Worm (Caenorhabditis elegans) whole organism, L3 larva: ENCODE measurements around the gene rps-30.

Experiments used
- egl-27 ChIP-seq: sonication (generic microtip); optimal IDR thresholded peaks from 4 replicates; lab custom pipeline; 2017; ENCODE audit warnings: missing biosample characterization, missing genetic modification reagents, missing genetic modification characterization
- elt-1 ChIP-seq: fragments of 150-350 bp; optimal IDR thresholded peaks from 2 replicates; lab custom pipeline; 2014; ENCODE audit warnings: missing biosample characterization, missing genetic modification characterization
- elt-2 ChIP-seq: sonication (generic microtip); optimal IDR thresholded peaks from 2 replicates; lab custom pipeline; 2016; ENCODE audit warnings: missing genetic modification reagents, mild to moderate bottlenecking, missing genetic modification characterization, missing compliant biosample characterization
- lin-39 ChIP-seq: fragments of 150-350 bp; optimal IDR thresholded peaks from 2 replicates; lab custom pipeline; 2018; ENCODE audit warnings: missing biosample characterization, missing genetic modification reagents, missing genetic modification characterization
- nhr-12 ChIP-seq: fragments of 150-350 bp; optimal IDR thresholded peaks from 2 replicates; lab custom pipeline; 2014; ENCODE audit warnings: missing biosample characterization, missing genetic modification characterization
- nhr-76 ChIP-seq: fragments of 150-350 bp; sonication (generic microtip); optimal IDR thresholded peaks from 5 replicates; lab custom pipeline; 2014; ENCODE audit warnings: missing biosample characterization, missing genetic modification characterization
- zag-1 ChIP-seq: fragments of 150-350 bp; optimal IDR thresholded peaks from 2 replicates; lab custom pipeline; 2014; ENCODE audit warnings: missing biosample characterization, missing genetic modification characterization

DNA sequence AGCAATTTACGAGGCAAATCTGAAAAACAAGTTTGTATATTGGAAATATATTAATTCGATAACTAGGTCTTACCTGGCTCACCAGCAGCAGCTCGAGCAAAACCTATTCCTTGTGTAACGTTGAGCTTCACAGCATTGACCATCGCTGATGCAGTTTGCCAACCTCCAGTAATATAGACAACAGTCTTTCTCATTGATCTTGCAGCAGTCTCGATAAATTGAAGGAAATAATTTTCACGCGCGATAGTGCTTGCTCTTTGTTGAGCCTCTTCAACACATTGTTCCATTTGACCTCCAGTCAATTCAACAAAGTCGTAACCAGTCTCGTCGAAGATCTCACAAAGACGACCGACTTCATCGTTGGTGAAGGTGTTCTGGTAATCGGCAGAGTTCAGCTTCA, 34.2 kb downstream of the rps-30 start:
- TF ChIP-seq elt-2 (no peak), zag-1 (tag; lab: Kevin White, UChicago) (no peak), elt-1 (tag; lab: Kevin White, UChicago) (no peak), nhr-76 (tag; lab: Kevin White, UChicago) (no peak), lin-39 (tag; lab: Kevin White, UChicago) (no peak), nhr-12 (tag; lab: Kevin White, UChicago) (no peak), egl-27 (tag; lab: Kevin White, UChicago) (no peak)
